Worm (Caenorhabditis elegans): ENCODE data around the gene F14H3.6.
"Not testable (repeated sequence)": the region's sequence is repeated elsewhere in the genome, so short reads cannot be mapped to it uniquely, and the experiment has no call there.

The F14H3.6 gene

ce11 chrV:16061993-16062392 lies 3.3 kb upstream of the F14H3.6 start, which contains the start of gene fbxa-100:
TSS of gene fbxa-100 (minus strand) at chrV:16062093.
- TF ChIP-seq him-1 (tag; optimal IDR thresholded peaks at IDR 0.05): no peak
- TF ChIP-seq W03F9.2 (tag; optimal IDR thresholded peaks at IDR 0.05): no peak
- no peak for TF ChIP-seq dao-5 (tag; optimal IDR thresholded peaks at IDR 0.05)

ce11 chrV:16060135-16060534 lies 1.4 kb upstream of the F14H3.6 start, which contains the start of gene F14H3.15:
TSS of gene F14H3.15 (minus strand) at chrV:16060235.
- TF ChIP-seq him-1 (tag; optimal IDR thresholded peaks at IDR 0.05): no peak

ce11 chrV:16057010-16057463 lies 1.7 kb downstream of the F14H3.6 start, which contains the start of gene F14H3.5:
TSS of gene F14H3.5 (minus strand) at chrV:16057060.
- no peak for TF ChIP-seq dao-5 (tag; optimal IDR thresholded peaks at IDR 0.05)
- no peak for TF ChIP-seq him-1 (tag; optimal IDR thresholded peaks at IDR 0.05)

- no peak for TF ChIP-seq him-1 (tag; optimal IDR thresholded peaks at IDR 0.05)
- TF ChIP-seq W03F9.2 (tag; optimal IDR thresholded peaks at IDR 0.05): no peak
Measured at ce11 chrV:16055031-16055430, 3.7 kb downstream of the F14H3.6 start, which contains the start of gene F14H3.4. TSS of gene F14H3.4 (minus strand) at chrV:16055072.

- TF ChIP-seq dao-5 (tag; optimal IDR thresholded peaks at IDR 0.05): no peak
- no peak for TF ChIP-seq him-1 (tag; optimal IDR thresholded peaks at IDR 0.05)
- TF ChIP-seq W03F9.2 (tag; optimal IDR thresholded peaks at IDR 0.05): no peak
Measured at ce11 chrV:16053373-16053772, 5.3 kb downstream of the F14H3.6 start, which contains the start of gene F14H3.3. TSS of gene F14H3.3 (minus strand) at chrV:16053473.

ce11 chrV:16049177-16049576 lies 9.5 kb downstream of the F14H3.6 start, which contains the start of gene best-12:
TSS of gene best-12 (plus strand) at chrV:16049477.
- no peak for TF ChIP-seq W03F9.2 (tag; optimal IDR thresholded peaks at IDR 0.05)
- no peak for TF ChIP-seq him-1 (tag; optimal IDR thresholded peaks at IDR 0.05)
- TF ChIP-seq dao-5 (tag; optimal IDR thresholded peaks at IDR 0.05): no peak

ce11 chrV:16047508-16047907 lies 11.2 kb downstream of the F14H3.6 start, which contains the start of gene str-198:
TSS of gene str-198 (plus strand) at chrV:16047808.
- TF ChIP-seq W03F9.2 (tag; optimal IDR thresholded peaks at IDR 0.05): no peak
- TF ChIP-seq dao-5 (tag; optimal IDR thresholded peaks at IDR 0.05): no peak
- TF ChIP-seq him-1 (tag; optimal IDR thresholded peaks at IDR 0.05): no peak

ce11 chrV:16047052-16047451 lies 11.6 kb downstream of the F14H3.6 start:
- TF ChIP-seq W03F9.2 (tag; optimal IDR thresholded peaks at IDR 0.05) (no peak), him-1 (tag; optimal IDR thresholded peaks at IDR 0.05) (no peak), dao-5 (tag; optimal IDR thresholded peaks at IDR 0.05) (no peak)

ce11 chrV:16046573-16046972 lies 12.1 kb downstream of the F14H3.6 start, which contains the start of gene ZK285.2:
TSS of gene ZK285.2 (plus strand) at chrV:16046873.
- TF ChIP-seq him-1 (tag; optimal IDR thresholded peaks at IDR 0.05): no peak
- no peak for TF ChIP-seq dao-5 (tag; optimal IDR thresholded peaks at IDR 0.05)
- no peak for TF ChIP-seq W03F9.2 (tag; optimal IDR thresholded peaks at IDR 0.05)

ce11 chrV:16045837-16046236 lies 12.9 kb downstream of the F14H3.6 start, which contains the start of gene T10C6.15:
TSS of gene T10C6.15 (minus strand) at chrV:16045940.
- TF ChIP-seq him-1 (tag; optimal IDR thresholded peaks at IDR 0.05) (no peak), dao-5 (tag; optimal IDR thresholded peaks at IDR 0.05) (no peak), W03F9.2 (tag; optimal IDR thresholded peaks at IDR 0.05) (no peak)

ce11 chrV:16043686-16044085 lies 15.0 kb downstream of the F14H3.6 start:
- TF ChIP-seq dao-5 (tag; optimal IDR thresholded peaks at IDR 0.05) (no peak), him-1 (tag; optimal IDR thresholded peaks at IDR 0.05) (no peak), W03F9.2 (tag; optimal IDR thresholded peaks at IDR 0.05) (no peak)

ce11 chrV:16042743-16043014 lies 16.0 kb downstream of the F14H3.6 start:
- TF ChIP-seq W03F9.2 (tag; optimal IDR thresholded peaks at IDR 0.05) (no peak), dao-5 (tag; optimal IDR thresholded peaks at IDR 0.05) (no peak)

ce11 chrV:16041925-16042742 lies 16.6 kb downstream of the F14H3.6 start, which contains the start of the genes his-2 and his-1:
TSS of gene his-2 (minus strand) at chrV:16042283.
TSS of gene his-1 (plus strand) at chrV:16042520.
- TF ChIP-seq dao-5, W03F9.2, him-1 (tag; optimal IDR thresholded peaks at IDR 0.05): not testable (repeated sequence)

ce11 chrV:16041412-16041811 lies 17.3 kb downstream of the F14H3.6 start:
- TF ChIP-seq dao-5 (tag; optimal IDR thresholded peaks at IDR 0.05) (no peak), him-1 (tag; optimal IDR thresholded peaks at IDR 0.05) (no peak), W03F9.2 (tag; optimal IDR thresholded peaks at IDR 0.05) (no peak)

All from whole organism, L4/young adult.